Fruit fly (Drosophila melanogaster) whole organism, wandering third instar larva: ENCODE results near the gene Obp83a.

Experiments used
- Abd-B ChIP-seq: fragments of >200 bp; optimal IDR thresholded peaks from 2 replicates; lab custom pipeline; 2017; ENCODE audit warnings: missing biosample characterization, missing genetic modification characterization
- Dfd ChIP-seq: fragments of >200 bp; optimal IDR thresholded peaks from 2 replicates; lab custom pipeline; 2017; ENCODE audit warnings: missing biosample characterization, missing genetic modification characterization
- Dif ChIP-seq: fragments of 200-275, 200-300 bp; sonication (Bioruptor generic); optimal IDR thresholded peaks from 2 replicates; lab custom pipeline; 2018; ENCODE audit warnings: missing biosample characterization, missing genetic modification characterization; ENCODE audit not compliant: partially characterized antibody
- GATAd ChIP-seq: sonication (Bioruptor generic); optimal IDR thresholded peaks from 2 replicates; lab custom pipeline; 2016; ENCODE audit warnings: missing biosample characterization, missing genetic modification characterization
- Rel ChIP-seq, 2 experiments: fragments of 200-800 bp; sonication (Bioruptor generic) in 1 of 2; optimal IDR thresholded peaks; 2 replicates in 1 of 2; 3 replicates in 1 of 2; lab custom pipeline; 2016 to 2019; ENCODE audit warnings: mild to moderate bottlenecking in 2 of 2, missing biosample characterization in 2 of 2, missing genetic modification characterization in 2 of 2, moderate library complexity in 1 of 2
- dl ChIP-seq, 2 experiments: fragments of 175-275, 200-275 bp in 1 of 2; fragments of 200-275 bp in 1 of 2; sonication (Bioruptor generic); optimal IDR thresholded peaks; lab custom pipeline; 2018; ENCODE audit warnings: mild to moderate bottlenecking in 2 of 2, missing biosample characterization in 2 of 2, missing genetic modification characterization in 2 of 2, moderate library complexity in 2 of 2; ENCODE audit not compliant: partially characterized antibody in 2 of 2, insufficient read depth in 1 of 2
- dmrt93B ChIP-seq: fragments of 200-800 bp; sonication (Bioruptor generic); optimal IDR thresholded peaks from 2 replicates; lab custom pipeline; 2018; ENCODE audit warnings: missing biosample characterization, mild to moderate bottlenecking, missing genetic modification characterization
- dsf ChIP-seq: sonication (Bioruptor generic); optimal IDR thresholded peaks from 2 replicates; lab custom pipeline; 2016; ENCODE audit warnings: missing biosample characterization, missing genetic modification characterization, borderline replicate concordance
- ey ChIP-seq: fragments of 200-800 bp; sonication (Bioruptor generic); optimal IDR thresholded peaks from 2 replicates; lab custom pipeline; 2016; ENCODE audit warnings: missing biosample characterization, missing genetic modification characterization
- jim ChIP-seq: fragments of 175-275, 200-325 bp; sonication (Bioruptor generic); optimal IDR thresholded peaks from 2 replicates; lab custom pipeline; 2016; ENCODE audit warnings: missing biosample characterization, mild to moderate bottlenecking, missing genetic modification characterization
- psq ChIP-seq: fragments of 200-800 bp; sonication (Bioruptor generic); optimal IDR thresholded peaks from 3 replicates; lab custom pipeline; 2017; ENCODE audit warnings: missing biosample characterization, mild to moderate bottlenecking, missing genetic modification characterization, moderate library complexity
- sage ChIP-seq: fragments of 200-800 bp; sonication (Bioruptor generic); optimal IDR thresholded peaks from 2 replicates; lab custom pipeline; 2016; ENCODE audit warnings: missing biosample characterization, mild to moderate bottlenecking, missing genetic modification characterization
- tai ChIP-seq: sonication (Bioruptor generic); optimal IDR thresholded peaks from 2 replicates; lab custom pipeline; 2016; ENCODE audit warnings: missing biosample characterization, missing genetic modification characterization
- usp ChIP-seq: fragments of >200 bp; optimal IDR thresholded peaks from 2 replicates; lab custom pipeline; 2017; ENCODE audit warnings: missing biosample characterization, missing genetic modification characterization

- TF ChIP-seq Rel (GFP tag; optimal IDR thresholded peaks at IDR 0.05; lab: Kevin White, UChicago) (no peak), Rel (tag; optimal IDR thresholded peaks at IDR 0.05; lab: Kevin White, UChicago) (no peak), dmrt93B (GFP tag; lab: Kevin White, UChicago) (no peak), Dif (GFP tag; lab: Kevin White, UChicago) (no peak), tai (GFP tag; lab: Kevin White, UChicago) (no peak), GATAd (GFP tag; lab: Kevin White, UChicago) (no peak), Abd-B (no peak), dl (GFP tag; optimal IDR thresholded peaks at IDR 0.05; lab: Kevin White, UChicago; ENCODE audit: insufficient read depth in 1 of 2, partially characterized antibody in 2 of 2) (no peak), dsf (GFP tag; lab: Kevin White, UChicago) (no peak), psq (GFP tag; lab: Kevin White, UChicago) (no peak), jim (GFP tag; lab: Kevin White, UChicago) (no peak), Dfd (no peak), ey (GFP tag; lab: Kevin White, UChicago) (no peak), usp (GFP tag; lab: Kevin White, UChicago) (no peak), sage (GFP tag; lab: Kevin White, UChicago) (no peak)
Measured at dm6 chr3R:5927841-5928240, 47.2 kb downstream of the Obp83a start.
